Fruit fly (Drosophila melanogaster): ENCODE data around the gene Gr10a.

The Gr10a gene

dm6 chrX:11384023-11384444 is 33.2 kb downstream of the Gr10a start (continued):
- TF ChIP-seq Optix (GFP tag; IDR thresholded peaks at IDR 0.05) (peak; percentile 57; the same call in 1 of the 3 replicates), Elba2 (GFP tag; optimal IDR thresholded peaks at IDR 0.05) (no peak), CG9727 (GFP tag; optimal IDR thresholded peaks at IDR 0.05) (peak; percentile 61), Dbx (GFP tag; IDR thresholded peaks at IDR 0.05) (peak; percentile 91), CG9215 (GFP tag; IDR thresholded peaks at IDR 0.05) (peak; percentile 77), pum (GFP tag; optimal IDR thresholded peaks at IDR 0.05) (peak; percentile 58), Nf-YB (GFP tag; optimal IDR thresholded peaks at IDR 0.05) (no peak), tgo (GFP tag; IDR thresholded peaks at IDR 0.05) (peak; percentile 79), ATbp (GFP tag; optimal IDR thresholded peaks at IDR 0.05) (peak; percentile 53), tap (tag; optimal IDR thresholded peaks at IDR 0.05) (peak; percentile 16), CG9609 (GFP tag; optimal IDR thresholded peaks at IDR 0.05) (no peak), bab2 (GFP tag; optimal IDR thresholded peaks at IDR 0.05) (peak; percentile 59), croc (GFP tag; conservative IDR thresholded peaks at IDR 0.05) (peak; percentile 32; the same call in 2 of the 3 replicates), CG7839 (tag; optimal IDR thresholded peaks at IDR 0.05) (peak; percentile 83), CG4820 (GFP tag; optimal IDR thresholded peaks at IDR 0.05) (peak; percentile 32), tll (GFP tag; optimal IDR thresholded peaks at IDR 0.05) (peak in 1 of 2 experiments; percentile 66), CG18599 (GFP tag; optimal IDR thresholded peaks at IDR 0.05) (peak; percentile 90), ato (GFP tag; IDR thresholded peaks at IDR 0.05; ENCODE audit: partially characterized antibody) (no peak), grau (tag; optimal IDR thresholded peaks at IDR 0.05) (peak; percentile 90), HmgZ (tag; optimal IDR thresholded peaks at IDR 0.05) (peak; percentile 42), CG8290 (GFP tag; optimal IDR thresholded peaks at IDR 0.05) (no peak), CG8290 (tag; optimal IDR thresholded peaks at IDR 0.05) (peak in 1 of 2 experiments; percentile 47), Taf1 (GFP tag; IDR thresholded peaks at IDR 0.05) (peak; percentile 84), esg (GFP tag; conservative IDR thresholded peaks at IDR 0.05) (peak; percentile 57), Mrtf (GFP tag; IDR thresholded peaks at IDR 0.05) (peak; percentile 74; the same call in 1 of the 3 replicates), dpn (GFP tag; optimal IDR thresholded peaks at IDR 0.05) (peak; percentile 62 to 63), Atf-2 (GFP tag; optimal IDR thresholded peaks at IDR 0.05) (peak; percentile 22), Atf3 (GFP tag; optimal IDR thresholded peaks at IDR 0.05) (no peak), cwo (GFP tag; optimal IDR thresholded peaks at IDR 0.05) (peak; percentile 67), sima (GFP tag; optimal IDR thresholded peaks at IDR 0.05) (no peak), CG17829 (tag; optimal IDR thresholded peaks at IDR 0.05) (peak; percentile 32), CG16815 (GFP tag; optimal IDR thresholded peaks at IDR 0.05) (peak; percentile 18), CG7556 (GFP tag; optimal IDR thresholded peaks at IDR 0.05) (peak; percentile 63), CG1603 (tag; optimal IDR thresholded peaks at IDR 0.05) (no peak), CG2202 (tag; optimal IDR thresholded peaks at IDR 0.05) (no peak), salm (tag; optimal IDR thresholded peaks at IDR 0.05) (no peak), Dll (GFP tag; IDR thresholded peaks at IDR 0.05; ENCODE audit: partially characterized antibody) (no peak), tna (GFP tag; IDR thresholded peaks at IDR 0.05; ENCODE audit: partially characterized antibody) (no peak), Ada2b (GFP tag; IDR thresholded peaks at IDR 0.05) (peak; percentile 82), kay (GFP tag; optimal IDR thresholded peaks at IDR 0.05) (peak; percentile 55), cg (GFP tag; optimal IDR thresholded peaks at IDR 0.05) (no peak), Aef1 (GFP tag; IDR thresholded peaks at IDR 0.05) (peak; percentile 77), zfh1 (GFP tag; IDR thresholded peaks at IDR 0.05) (peak; percentile 45; the same call in 1 of the 3 replicates), CkIIα-i1 (GFP tag; IDR thresholded peaks at IDR 0.05) (no peak), CG5180 (GFP tag; optimal IDR thresholded peaks at IDR 0.05) (no peak), CoRest (tag; optimal IDR thresholded peaks at IDR 0.05) (peak; percentile 61), chm (GFP tag; IDR thresholded peaks at IDR 0.05) (peak; percentile 48; the same call in 1 of the 2 replicates), CG2678 (tag; optimal IDR thresholded peaks at IDR 0.05) (peak; percentile 83), Dfd (GFP tag; optimal IDR thresholded peaks at IDR 0.05) (no peak), Xbp1 (GFP tag; optimal IDR thresholded peaks at IDR 0.05) (peak; percentile 73), CG9932 (GFP tag; IDR thresholded peaks at IDR 0.05) (peak; percentile 90)
